Worm (Caenorhabditis elegans) whole organism, L4/young adult: ENCODE measurements around the gene icln-1.

ENCODE experiments used
- W03F9.2 ChIP-seq: fragments of 150-350 bp; optimal IDR thresholded peaks from 2 replicates; lab custom pipeline; 2014; ENCODE audit warnings: missing biosample characterization, missing genetic modification characterization
- him-1 ChIP-seq: sonication (generic microtip); optimal IDR thresholded peaks from 2 replicates; lab custom pipeline; 2016; ENCODE audit warnings: missing genotype, missing genetic modification reagents, missing genetic modification characterization, missing compliant biosample characterization

ce11 chrIV:9080201-9080600 lies 15.3 kb downstream of the icln-1 start:
- TF ChIP-seq him-1 (tag; lab: Kevin White, UChicago) (no peak), W03F9.2 (tag; lab: Kevin White, UChicago) (no peak)
